Worm (Caenorhabditis elegans): ENCODE results near the gene ZK688.5.
A peak's percentile ranks its signal among the peaks of the same experiment; 100 is the strongest.

Gene ZK688.5

DNA sequence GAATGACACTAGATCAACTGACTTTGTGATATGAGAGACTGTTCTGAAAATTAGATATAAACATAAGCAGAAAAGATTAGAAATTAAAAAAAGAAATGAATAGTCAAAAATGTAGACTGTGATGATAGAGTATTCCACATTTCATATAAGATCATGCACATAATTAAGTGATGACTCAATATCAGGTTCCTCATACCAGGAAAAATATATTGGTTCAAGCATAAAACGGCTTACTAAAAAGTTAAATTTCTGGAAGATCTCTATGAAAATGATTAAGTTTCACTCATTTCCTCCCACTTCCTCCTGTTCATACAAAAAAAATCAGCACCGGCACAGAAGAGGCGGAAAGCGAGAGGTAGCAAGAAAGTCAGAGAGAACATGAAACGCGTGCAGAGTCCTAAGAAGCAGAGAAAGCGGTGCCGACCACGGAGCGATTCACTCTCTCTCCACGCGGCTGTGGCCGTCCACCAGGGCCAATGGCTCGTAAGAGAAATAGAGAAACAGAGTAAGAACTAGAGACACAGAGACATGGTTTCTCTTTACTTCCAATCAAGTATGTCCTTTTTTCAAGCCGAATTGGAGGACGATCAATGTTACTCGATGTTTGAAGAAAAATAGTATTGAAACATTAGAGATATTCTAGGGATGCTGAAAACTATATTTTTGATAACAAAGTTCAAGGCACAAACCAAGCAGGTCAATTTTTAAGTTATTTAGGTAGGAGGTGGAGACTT is at the start of gene ZK688.5, which contains the start of gene fahd-1:
Gene ZK688.5, minus strand, starts transcription at position 51 of the 734 bp plus-strand sequence.
Gene fahd-1, plus strand, starts transcription at position 684 of the 734 bp plus-strand sequence.
- peak; percentile 57 for TF ChIP-seq nhr-19 (GFP tag; conservative IDR thresholded peaks at IDR 0.05)
- peak; percentile 54 for TF ChIP-seq fkh-8 (tag; optimal IDR thresholded peaks at IDR 0.05)
- TF ChIP-seq nhr-47 (tag; optimal IDR thresholded peaks at IDR 0.05) = peak; percentile 70
- TF ChIP-seq egl-27 (tag; optimal IDR thresholded peaks at IDR 0.05) = no peak
- peak; percentile 10 for TF ChIP-seq nhr-237 (tag; optimal IDR thresholded peaks at IDR 0.05)
- TF ChIP-seq nhr-77 (tag; optimal IDR thresholded peaks at IDR 0.05) = peak; percentile 49
- peak; percentile 79 for TF ChIP-seq nhr-85 (tag)
- peak; percentile 43 to 50 (median 49) for TF ChIP-seq dpl-1 (GFP tag; optimal IDR thresholded peaks at IDR 0.05)
- TF ChIP-seq ceh-82 (tag; optimal IDR thresholded peaks at IDR 0.05) = peak; percentile 5 to 80 (median 47)
- TF ChIP-seq nhr-12 (tag; optimal IDR thresholded peaks at IDR 0.05) = no peak
- no peak for TF ChIP-seq vab-15 (tag; optimal IDR thresholded peaks at IDR 0.05)
- peak; percentile 41 for TF ChIP-seq F16B12.6 (tag; optimal IDR thresholded peaks at IDR 0.05)
- no peak for TF ChIP-seq grh-1 (GFP tag; IDR thresholded peaks at IDR 0.05)
- peak; percentile 92 for TF ChIP-seq blmp-1 (tag; optimal IDR thresholded peaks at IDR 0.05)
- peak in 1 of 2 experiments; percentile 82 for TF ChIP-seq mdl-1 (tag; optimal IDR thresholded peaks at IDR 0.05)
- no peak for TF ChIP-seq sox-4 (tag; optimal IDR thresholded peaks at IDR 0.05)
- no peak for TF ChIP-seq hpl-2 (GFP tag; optimal IDR thresholded peaks at IDR 0.05)
- TF ChIP-seq mep-1 (tag; optimal IDR thresholded peaks at IDR 0.05) = peak; percentile 70
- TF ChIP-seq nhr-90 (tag; optimal IDR thresholded peaks at IDR 0.05; ENCODE audit: poor library complexity) = peak; percentile 49
- peak; percentile 35; the same call in 1 of the 2 replicates for TF ChIP-seq isw-1 (GFP tag; IDR thresholded peaks at IDR 0.05)
- peak; percentile 21 for TF ChIP-seq elt-2 (tag; optimal IDR thresholded peaks at IDR 0.05)
- TF ChIP-seq lsy-2 (tag; optimal IDR thresholded peaks at IDR 0.05) = peak; percentile 62 to 77
- TF ChIP-seq snpc-4 (tag; optimal IDR thresholded peaks at IDR 0.05) = peak; percentile 51
- peak; percentile 34 for TF ChIP-seq unc-86 (tag; optimal IDR thresholded peaks at IDR 0.05)
- TF ChIP-seq lin-14 (GFP tag; optimal IDR thresholded peaks at IDR 0.05) = peak; percentile 91
- peak; percentile 83 for TF ChIP-seq nhr-71 (tag; optimal IDR thresholded peaks at IDR 0.05)
- peak in 2 of 6 experiments; percentile 41 to 48 for TF ChIP-seq elt-3 (tag; optimal IDR thresholded peaks at IDR 0.05)
- peak; percentile 71 for TF ChIP-seq rnt-1 (tag; optimal IDR thresholded peaks at IDR 0.05)
- peak; percentile 4 for TF ChIP-seq ceh-8 (GFP tag; optimal IDR thresholded peaks at IDR 0.05)
- TF ChIP-seq tbx-2 (tag; optimal IDR thresholded peaks at IDR 0.05) = peak; percentile 62
- peak; percentile 72 to 77 for TF ChIP-seq efl-1 (optimal IDR thresholded peaks at IDR 0.05)
- peak; percentile 27 to 94 for TF ChIP-seq efl-1 (GFP tag; optimal IDR thresholded peaks at IDR 0.05 in 1 of 2)
- TF ChIP-seq ceh-90 (tag; optimal IDR thresholded peaks at IDR 0.05) = no peak
- TF ChIP-seq nhr-20 (tag; optimal IDR thresholded peaks at IDR 0.05) = peak; percentile 72
- TF ChIP-seq zag-1 (tag; optimal IDR thresholded peaks at IDR 0.05) = no peak
- TF ChIP-seq jun-1 (tag; optimal IDR thresholded peaks at IDR 0.05) = peak; percentile 46
- peak; percentile 70 to 71 for TF ChIP-seq lin-35 (GFP tag; optimal IDR thresholded peaks at IDR 0.05)
- peak; percentile 34 for TF ChIP-seq ztf-4 (tag; optimal IDR thresholded peaks at IDR 0.05)
- TF ChIP-seq nhr-76 (tag; optimal IDR thresholded peaks at IDR 0.05) = no peak
- peak; percentile 39 for TF ChIP-seq dsc-1 (tag; optimal IDR thresholded peaks at IDR 0.05)
- TF ChIP-seq swsn-7 (tag; optimal IDR thresholded peaks at IDR 0.05) = peak; percentile 76
- TF ChIP-seq snu-23 (GFP tag; optimal IDR thresholded peaks at IDR 0.05) = peak; percentile 81
- TF ChIP-seq aly-2 (tag; optimal IDR thresholded peaks at IDR 0.05) = no peak
- TF ChIP-seq skn-1 (tag; optimal IDR thresholded peaks at IDR 0.05) = peak; percentile 76
- peak; percentile 55 for TF ChIP-seq xbp-1 (tag; optimal IDR thresholded peaks at IDR 0.05)
- TF ChIP-seq C16A3.4 (tag; optimal IDR thresholded peaks at IDR 0.05) = peak; percentile 60
- no peak for TF ChIP-seq lin-13 (GFP tag; optimal IDR thresholded peaks at IDR 0.05)

Data from whole organism, L1 larva.